Fruit fly (Drosophila melanogaster): ENCODE measurements around the gene CG8188.

CG8188 gene

dm6 chrX:17698864-17699504, 3.8 kb downstream of the CG8188 start (continued):
- TF ChIP-seq CG11695 (GFP tag; IDR thresholded peaks at IDR 0.05) (peak; percentile 87), CG32767 (GFP tag; IDR thresholded peaks at IDR 0.05) (peak; percentile 71; the same call in 1 of the 2 replicates), CG2116 (GFP tag; optimal IDR thresholded peaks at IDR 0.05) (peak; percentile 56), CG17612 (GFP tag; IDR thresholded peaks at IDR 0.05) (no peak), gcm (GFP tag; optimal IDR thresholded peaks at IDR 0.05) (peak; percentile 86), mld (GFP tag; IDR thresholded peaks at IDR 0.05; ENCODE audit: partially characterized antibody) (no peak), dan (GFP tag; IDR thresholded peaks at IDR 0.05) (no peak), CG12071 (GFP tag; optimal IDR thresholded peaks at IDR 0.05) (peak; percentile 57), shn (GFP tag; optimal IDR thresholded peaks at IDR 0.05) (peak; percentile 72), Opbp (GFP tag; IDR thresholded peaks at IDR 0.05; ENCODE audit: partially characterized antibody) (no peak), eyg (GFP tag; optimal IDR thresholded peaks at IDR 0.05) (peak; percentile 69), Atf3 (GFP tag; optimal IDR thresholded peaks at IDR 0.05) (peak; percentile 62), gem (tag; optimal IDR thresholded peaks at IDR 0.05) (peak; percentile 93), CG7271 (tag; optimal IDR thresholded peaks at IDR 0.05) (no peak), mam (GFP tag; optimal IDR thresholded peaks at IDR 0.05) (peak; percentile 77)

- TF ChIP-seq CG7839 (tag; optimal IDR thresholded peaks at IDR 0.05) (no peak), Atf3 (GFP tag; optimal IDR thresholded peaks at IDR 0.05) (no peak), amos (GFP tag; IDR thresholded peaks at IDR 0.05; ENCODE audit: partially characterized antibody) (no peak), rib (GFP tag; IDR thresholded peaks at IDR 0.05) (peak; percentile 73), Gsc (GFP tag; IDR thresholded peaks at IDR 0.05) (no peak), onecut (GFP tag; IDR thresholded peaks at IDR 0.05) (no peak), crol (GFP tag; IDR thresholded peaks at IDR 0.05) (peak; percentile 82), Deaf1 (tag; optimal IDR thresholded peaks at IDR 0.05) (peak; percentile 65), CG6654 (GFP tag; optimal IDR thresholded peaks at IDR 0.05) (no peak), Blimp-1 (GFP tag; optimal IDR thresholded peaks at IDR 0.05) (no peak), ken (GFP tag; IDR thresholded peaks at IDR 0.05) (0 out of 3 replicates have a peak, but pooled peaks have one; percentile 4), schlank (tag; optimal IDR thresholded peaks at IDR 0.05) (no peak), CG13287 (GFP tag; IDR thresholded peaks at IDR 0.05; ENCODE audit: partially characterized antibody) (peak; percentile 7; the same call in 1 of the 2 replicates), CG12769 (tag; optimal IDR thresholded peaks at IDR 0.05) (peak; percentile 32), scrt (GFP tag; optimal IDR thresholded peaks at IDR 0.05) (no peak), CG7357 (GFP tag; IDR thresholded peaks at IDR 0.05) (no peak), Adf1 (GFP tag; IDR thresholded peaks at IDR 0.05) (peak; percentile 64; the same call in 1 of the 2 replicates), NFAT (GFP tag; IDR thresholded peaks at IDR 0.05) (peak; percentile 87), chinmo (GFP tag; IDR thresholded peaks at IDR 0.05; ENCODE audit: partially characterized antibody) (peak; percentile 78; the same call in 3 of the 4 replicates), ssp (GFP tag; IDR thresholded peaks at IDR 0.05) (no peak), tup (GFP tag; optimal IDR thresholded peaks at IDR 0.05) (no peak), twi (tag; optimal IDR thresholded peaks at IDR 0.05) (no peak), Trl (optimal IDR thresholded peaks at IDR 0.05) (peak in 1 of 2 experiments; percentile 39), Trl (GFP tag; optimal IDR thresholded peaks at IDR 0.05) (no peak), CG34224 (GFP tag; IDR thresholded peaks at IDR 0.05; ENCODE audit: partially characterized antibody) (peak; percentile 47; the same call in 1 of the 3 replicates), CG33213 (GFP tag; optimal IDR thresholded peaks at IDR 0.05) (no peak)
These were observed 4.4 kb downstream of the CG8188 start, which contains the start of gene chas for dm6 chrX:17698436-17698835. Gene chas (minus strand): TSS chrX:17698730.
